Worm (Caenorhabditis elegans) whole organism, L2 larva: ENCODE data around the gene ZK228.3.

Experiments used
- ceh-82 ChIP-seq: fragments of 150-350 bp; optimal IDR thresholded peaks from 2 replicates; lab custom pipeline; 2014; ENCODE audit warnings: missing biosample characterization, missing genetic modification characterization
- elt-1 ChIP-seq: fragments of 150-350 bp; optimal IDR thresholded peaks from 2 replicates; lab custom pipeline; 2014; ENCODE audit warnings: missing biosample characterization, missing genetic modification characterization
- fos-1 ChIP-seq: fragments of 150-350 bp; optimal IDR thresholded peaks from 2 replicates; lab custom pipeline; 2014; ENCODE audit warnings: missing biosample characterization, missing genetic modification characterization

- no peak for TF ChIP-seq fos-1
- TF ChIP-seq elt-1 (tag; lab: Kevin White, UChicago) = no peak
- no peak for TF ChIP-seq ceh-82
Measured at ce11 chrV:18434961-18435360, 26.1 kb downstream of the ZK228.3 start, which contains the start of gene ZK262.20.
